Fruit fly (Drosophila melanogaster) whole organism, embryonic: ENCODE data around the gene CG32095.

Experiments
- Atf-2 ChIP-seq: fragments of 200-800 bp; sonication (Bioruptor generic); optimal IDR thresholded peaks from 2 replicates; lab custom pipeline; 2016; ENCODE audit warnings: missing biosample characterization, missing genetic modification characterization
- B-H2 ChIP-seq: fragments of 200-800 bp; sonication (Bioruptor generic); optimal IDR thresholded peaks from 2 replicates; lab custom pipeline; 2018; ENCODE audit warnings: missing biosample characterization, mild to moderate bottlenecking, missing genetic modification characterization
- CG11504 ChIP-seq: fragments of 200-800 bp; sonication (Bioruptor generic); optimal IDR thresholded peaks from 3 replicates; lab custom pipeline; 2019; ENCODE audit warnings: missing biosample characterization, mild to moderate bottlenecking, missing genetic modification characterization, moderate library complexity
- CG13424 ChIP-seq: fragments of 200-800 bp; sonication (Bioruptor generic); optimal IDR thresholded peaks from 2 replicates; lab custom pipeline; 2019; ENCODE audit warnings: missing biosample characterization, mild to moderate bottlenecking, missing genetic modification characterization, moderate library complexity
- CG15479 ChIP-seq: fragments of 200-800 bp; sonication (Bioruptor generic); optimal IDR thresholded peaks from 3 replicates; lab custom pipeline; 2019; ENCODE audit warnings: missing biosample characterization, mild to moderate bottlenecking, missing genetic modification characterization, moderate library complexity
- CG17186 ChIP-seq: fragments of 200-800 bp; sonication (Bioruptor generic); optimal IDR thresholded peaks from 3 replicates; lab custom pipeline; 2017; ENCODE audit warnings: missing biosample characterization, missing genetic modification reagents, missing genetic modification characterization
- CG17359 ChIP-seq: fragments of 200-800 bp; sonication (Bioruptor generic); optimal IDR thresholded peaks from 3 replicates; lab custom pipeline; 2018; ENCODE audit warnings: missing biosample characterization, mild to moderate bottlenecking, missing genetic modification characterization, moderate library complexity
- CG2116 ChIP-seq: fragments of 200-800 bp; sonication (Bioruptor generic); optimal IDR thresholded peaks from 3 replicates; lab custom pipeline; 2018; ENCODE audit warnings: missing biosample characterization, mild to moderate bottlenecking, missing genetic modification characterization
- CG2202 ChIP-seq: fragments of 200-800 bp; sonication (Bioruptor generic); optimal IDR thresholded peaks from 2 replicates; lab custom pipeline; 2018; ENCODE audit warnings: missing biosample characterization, mild to moderate bottlenecking, missing genetic modification characterization
- CG30403 ChIP-seq: fragments of 200-800 bp; sonication (Bioruptor generic); optimal IDR thresholded peaks from 3 replicates; lab custom pipeline; 2016; ENCODE audit warnings: missing biosample characterization, missing genetic modification characterization
- CG3847 ChIP-seq: fragments of 200-800 bp; sonication (Bioruptor generic); IDR thresholded peaks from 2 replicates; pipeline ENCODE4 v1.3.6; 2022; ENCODE audit warnings: missing biosample characterization, missing genetic modification characterization
- CG4404 ChIP-seq: fragments of 200-800 bp; sonication (Bioruptor generic); IDR thresholded peaks from 2 replicates; pipeline ENCODE4 v1.3.6; 2022; ENCODE audit warnings: missing biosample characterization, missing genetic modification characterization
- CG8281 ChIP-seq: fragments of 200-800 bp; sonication (Bioruptor generic); optimal IDR thresholded peaks from 2 replicates; lab custom pipeline; 2018; ENCODE audit warnings: missing biosample characterization, mild to moderate bottlenecking, missing genetic modification characterization, moderate library complexity
- CG9932 ChIP-seq: fragments of 200-800 bp; sonication (Bioruptor generic); IDR thresholded peaks from 2 replicates; pipeline ENCODE4 v1.3.6; 2022; ENCODE audit warnings: missing biosample characterization, missing genetic modification characterization
- CkIIα-i1 ChIP-seq: fragments of 200-800 bp; sonication (Bioruptor generic); IDR thresholded peaks from 2 replicates; pipeline ENCODE4 v1.3.6; 2022; ENCODE audit warnings: missing biosample characterization, missing genetic modification characterization
- Dp ChIP-seq: fragments of 200-800 bp; sonication (Bioruptor generic); optimal IDR thresholded peaks from 2 replicates; lab custom pipeline; 2018; ENCODE audit warnings: missing biosample characterization, mild to moderate bottlenecking, missing genetic modification characterization, moderate library complexity
- ERR ChIP-seq: fragments of 200-800 bp; sonication (Bioruptor generic); optimal IDR thresholded peaks from 2 replicates; lab custom pipeline; 2016; ENCODE audit warnings: missing biosample characterization, missing genetic modification characterization
- Eip74EF ChIP-seq, 2 experiments: fragments of 200-800 bp in 1 of 2; fragments of >200 bp in 1 of 2; sonication (Bioruptor generic) in 1 of 2; optimal IDR thresholded peaks; 2 replicates each; lab custom pipeline; 2017 to 2019; ENCODE audit warnings: missing biosample characterization in 2 of 2, missing genetic modification characterization in 2 of 2, mild to moderate bottlenecking in 1 of 2, moderate library complexity in 1 of 2
- Fer3 ChIP-seq: fragments of 200-800 bp; sonication (Bioruptor generic); optimal IDR thresholded peaks from 2 replicates; lab custom pipeline; 2018; ENCODE audit warnings: missing biosample characterization, mild to moderate bottlenecking, missing genetic modification characterization, moderate library complexity
- HLH54F ChIP-seq: fragments of 200-800 bp; sonication (Bioruptor generic); optimal IDR thresholded peaks from 3 replicates; lab custom pipeline; 2016; ENCODE audit warnings: missing biosample characterization, missing genetic modification characterization
- HLHmδ ChIP-seq: fragments of 200-800 bp; sonication (Bioruptor generic); optimal IDR thresholded peaks from 2 replicates; lab custom pipeline; 2018; ENCODE audit warnings: missing biosample characterization, mild to moderate bottlenecking, missing genetic modification characterization, moderate library complexity
- HmgD ChIP-seq: fragments of 200-800 bp; sonication (Bioruptor generic); optimal IDR thresholded peaks from 3 replicates; lab custom pipeline; 2016; ENCODE audit warnings: missing biosample characterization, missing genetic modification characterization
- MESR4 ChIP-seq: fragments of 200-800 bp; sonication (Bioruptor generic); optimal IDR thresholded peaks from 2 replicates; lab custom pipeline; 2018; ENCODE audit warnings: missing biosample characterization, mild to moderate bottlenecking, missing genetic modification characterization, moderate library complexity
- Med ChIP-seq: fragments of 200-800 bp; sonication (Bioruptor generic); peaks from one replicate; lab custom pipeline; 2016; ENCODE audit warnings: missing biosample characterization, missing genetic modification characterization, mild to moderate bottlenecking, inconsistent platforms, moderate library complexity
- Meics ChIP-seq: fragments of 200-800 bp; sonication (Bioruptor generic); optimal IDR thresholded peaks from 2 replicates; lab custom pipeline; 2017; ENCODE audit warnings: missing biosample characterization, mild to moderate bottlenecking, missing genetic modification characterization
- Neu2 ChIP-seq: fragments of 200-800 bp; sonication (Bioruptor generic); optimal IDR thresholded peaks from 3 replicates; lab custom pipeline; 2016; ENCODE audit warnings: missing biosample characterization, missing genetic modification characterization, borderline replicate concordance
- Tbp ChIP-seq: fragments of >200 bp; optimal IDR thresholded peaks from 2 replicates; lab custom pipeline; 2018; ENCODE audit warnings: missing biosample characterization, missing genetic modification characterization
- Usf ChIP-seq: fragments of 200-800 bp; sonication (Bioruptor generic); optimal IDR thresholded peaks from 2 replicates; lab custom pipeline; 2017; ENCODE audit warnings: missing genotype, missing biosample characterization, missing genetic modification characterization
- ac ChIP-seq: fragments of 200-800 bp; sonication (Bioruptor generic); optimal IDR thresholded peaks from 3 replicates; lab custom pipeline; 2017; ENCODE audit warnings: missing biosample characterization, mild to moderate bottlenecking, missing genetic modification characterization
- dimm ChIP-seq: fragments of 200-800 bp; sonication (Bioruptor generic); IDR thresholded peaks from 2 replicates; pipeline ENCODE4 v1.3.6; 2022; ENCODE audit warnings: missing biosample characterization, missing genetic modification characterization
- dmrt11E ChIP-seq: fragments of 200-800 bp; sonication (Bioruptor generic); optimal IDR thresholded peaks from 3 replicates; lab custom pipeline; 2018; ENCODE audit warnings: missing biosample characterization, mild to moderate bottlenecking, missing genetic modification characterization, moderate library complexity
- dmrt99B ChIP-seq: fragments of 200-800 bp; sonication (Bioruptor generic); optimal IDR thresholded peaks from 2 replicates; lab custom pipeline; 2018; ENCODE audit warnings: missing biosample characterization, mild to moderate bottlenecking, missing genetic modification characterization, moderate library complexity
- emc ChIP-seq: fragments of 200-800 bp; sonication (Bioruptor generic); optimal IDR thresholded peaks from 2 replicates; lab custom pipeline; 2016; ENCODE audit warnings: missing biosample characterization, missing genetic modification characterization
- fd96Cb ChIP-seq: fragments of 200-800 bp; sonication (Bioruptor generic); optimal IDR thresholded peaks from 2 replicates; lab custom pipeline; 2018; ENCODE audit warnings: missing biosample characterization, mild to moderate bottlenecking, missing genetic modification characterization, moderate library complexity
- ftz-f1 ChIP-seq: fragments of 200-800 bp; sonication (Bioruptor generic); optimal IDR thresholded peaks from 2 replicates; lab custom pipeline; 2016; ENCODE audit warnings: missing biosample characterization, missing genetic modification characterization
- hkb ChIP-seq, 2 experiments: fragments of 200-800 bp in 1 of 2; fragments of >200 bp in 1 of 2; sonication (Bioruptor generic) in 1 of 2; IDR thresholded peaks in 1 of 2; optimal IDR thresholded peaks in 1 of 2; 2 replicates each; pipeline versions ENCODE4 v1.3.6 to Lab custom; 2017 to 2022; ENCODE audit warnings: missing biosample characterization in 1 of 2, missing genetic modification characterization in 1 of 2
- lola ChIP-seq, 3 experiments: fragments of >200 bp in 2 of 3; fragments of 200-800 bp in 1 of 3; sonication (Bioruptor generic) in 1 of 3; optimal IDR thresholded peaks; 2 replicates each; lab custom pipeline; 2017 to 2019; ENCODE audit warnings: missing biosample characterization in 3 of 3, missing genetic modification characterization in 3 of 3, mild to moderate bottlenecking in 1 of 3, moderate library complexity in 1 of 3
- maf-S ChIP-seq: fragments of 200-800 bp; sonication (Bioruptor generic); optimal IDR thresholded peaks from 2 replicates; lab custom pipeline; 2016; ENCODE audit warnings: missing biosample characterization, missing genetic modification characterization
- onecut ChIP-seq: fragments of 200-800 bp; sonication (Bioruptor generic); IDR thresholded peaks from 2 replicates; pipeline ENCODE4 v1.3.6; 2022; ENCODE audit warnings: missing biosample characterization, missing genetic modification characterization
- peb ChIP-seq: fragments of 200-800 bp; sonication (Bioruptor generic); IDR thresholded peaks from 2 replicates; pipeline ENCODE4 v1.3.6; 2022; ENCODE audit warnings: missing biosample characterization, missing genetic modification characterization
- slou ChIP-seq: fragments of 200-800 bp; sonication (Bioruptor generic); optimal IDR thresholded peaks from 3 replicates; lab custom pipeline; 2016; ENCODE audit warnings: missing biosample characterization, missing genetic modification characterization
- stwl ChIP-seq: fragments of 200-800 bp; sonication (Bioruptor generic); optimal IDR thresholded peaks from 3 replicates; lab custom pipeline; 2018; ENCODE audit warnings: missing biosample characterization, mild to moderate bottlenecking, missing genetic modification characterization, moderate library complexity
- sug ChIP-seq: fragments of 200-800 bp; optimal IDR thresholded peaks from 2 replicates; lab custom pipeline; 2019; ENCODE audit warnings: missing biosample characterization, mild to moderate bottlenecking, missing genetic modification characterization, moderate library complexity
- toy ChIP-seq: fragments of 200-800 bp; sonication (Bioruptor generic); IDR thresholded peaks from 2 replicates; pipeline ENCODE4 v1.3.6; 2022; ENCODE audit warnings: missing biosample characterization, missing genetic modification characterization
- vnd ChIP-seq: fragments of 200-800 bp; sonication (Bioruptor generic); IDR thresholded peaks from 3 replicates; pipeline ENCODE4 v1.3.6; 2022; ENCODE audit warnings: missing biosample characterization, missing genetic modification characterization; ENCODE audit not compliant: partially characterized antibody
- wdn ChIP-seq: fragments of 200-800 bp; sonication (Bioruptor generic); IDR thresholded peaks from 2 replicates; pipeline ENCODE4 v1.3.6; 2022; ENCODE audit warnings: missing biosample characterization, missing genetic modification characterization
- zfh1 ChIP-seq: fragments of 200-800 bp; sonication (Bioruptor generic); IDR thresholded peaks from 3 replicates; pipeline ENCODE4 v1.3.6; 2022; ENCODE audit warnings: missing biosample characterization, missing genetic modification characterization

CG32095 gene

DNA sequence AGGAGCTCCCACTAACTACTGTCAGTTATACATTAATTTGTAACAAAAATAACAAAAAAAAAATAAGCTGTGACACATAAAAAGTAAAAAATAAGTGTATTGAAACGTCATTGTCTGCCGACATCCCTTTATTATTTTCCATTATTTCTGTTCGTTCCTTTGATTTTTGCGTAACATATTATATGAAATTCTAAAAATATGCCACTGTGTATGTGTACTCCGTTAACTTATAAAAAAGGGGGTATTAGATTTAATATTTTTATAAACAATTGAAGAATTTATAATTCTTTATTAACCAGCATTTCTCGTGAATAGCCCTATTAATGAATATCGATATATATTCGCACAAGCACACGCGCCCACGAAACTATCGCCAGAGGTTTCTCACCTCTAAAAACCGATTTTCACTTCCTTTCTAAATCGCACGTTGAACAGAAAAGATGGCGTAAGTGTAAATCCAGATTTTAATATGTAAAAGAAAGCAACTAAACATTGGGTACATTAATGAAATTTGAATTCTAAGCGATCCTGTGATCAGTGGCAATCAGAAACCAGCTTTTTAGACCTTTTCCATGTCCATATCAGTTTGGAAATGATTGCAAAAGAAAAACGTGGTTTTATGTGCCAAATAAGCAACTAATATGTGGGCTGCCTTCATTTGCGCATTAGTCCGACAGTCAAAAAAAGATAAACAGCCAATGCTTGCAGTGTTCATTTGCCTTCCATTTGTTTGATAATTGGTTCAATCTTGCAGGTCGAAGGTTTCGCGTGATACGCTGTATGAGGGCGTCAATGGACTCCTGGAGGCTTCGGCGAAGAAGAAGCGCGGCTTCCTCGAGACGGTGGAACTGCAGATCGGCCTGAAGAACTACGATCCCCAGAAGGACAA is 2.8 kb downstream of the CG32095 start, which contains the start of gene RpL10Ab (continued):
- TF ChIP-seq dmrt11E (tag; lab: Kevin White, UChicago) (peak; percentile 25), Atf-2 (peak; percentile 10), vnd (GFP tag; lab: Robert Waterston, UW) (peak; percentile 74), Usf (GFP tag; lab: Kevin White, UChicago) (peak; percentile 48), CG9932 (GFP tag; lab: Robert Waterston, UW) (peak; percentile 75), lola (GFP tag; optimal IDR thresholded peaks at IDR 0.05; lab: Kevin White, UChicago) (peak in 1 of 3 experiments; percentile 70), ftz-f1 (no peak), Neu2 (peak; percentile 95), CkIIα-i1 (0 out of 2 replicates have a peak, but pooled peaks have one; percentile 15), HmgD (GFP tag; lab: Kevin White, UChicago) (no peak), stwl (peak; percentile 5), Dp (GFP tag; lab: Kevin White, UChicago) (no peak), maf-S (GFP tag; lab: Kevin White, UChicago) (peak; percentile 46), dmrt99B (tag; lab: Kevin White, UChicago) (peak; percentile 70), Eip74EF (GFP tag; optimal IDR thresholded peaks at IDR 0.05; lab: Kevin White, UChicago) (no peak), HLH54F (GFP tag; lab: Kevin White, UChicago) (peak; percentile 32), CG3847 (peak; percentile 45), Tbp (GFP tag; lab: Kevin White, UChicago) (no peak), CG15479 (no peak), emc (GFP tag; lab: Kevin White, UChicago) (peak; percentile 6), fd96Cb (tag; lab: Kevin White, UChicago) (peak; percentile 26), MESR4 (GFP tag; lab: Kevin White, UChicago) (peak; percentile 99), CG17186 (peak; percentile 45), Med (GFP tag; lab: Kevin White, UChicago) (peak; percentile 96), onecut (peak; percentile 77), CG11504 (tag; lab: Kevin White, UChicago) (peak; percentile 83), CG30403 (GFP tag; lab: Kevin White, UChicago) (peak; percentile 83), Fer3 (tag; lab: Kevin White, UChicago) (peak; percentile 70), CG2116 (GFP tag; lab: Kevin White, UChicago) (peak; percentile 40), CG8281 (tag; lab: Kevin White, UChicago) (no peak), hkb (optimal IDR thresholded peaks at IDR 0.05; lab: Kevin White, UChicago) (no peak), hkb (GFP tag; IDR thresholded peaks at IDR 0.05; lab: Robert Waterston, UW) (no peak), ERR (GFP tag; lab: Kevin White, UChicago) (no peak), toy (peak; percentile 21; the same call in 1 of the 2 replicates), B-H2 (GFP tag; lab: Kevin White, UChicago) (peak; percentile 84), Meics (GFP tag; lab: Kevin White, UChicago) (peak; percentile 67), ac (no peak), dimm (GFP tag; lab: Robert Waterston, UW) (0 out of 2 replicates have a peak, but pooled peaks have one; percentile 9), sug (peak; percentile 33), zfh1 (peak; percentile 42; the same call in 2 of the 3 replicates), wdn (peak; percentile 69), slou (GFP tag; lab: Kevin White, UChicago) (peak; percentile 34), peb (GFP tag; lab: Robert Waterston, UW) (no peak), CG17359 (tag; lab: Kevin White, UChicago) (peak; percentile 31), HLHmδ (GFP tag; lab: Kevin White, UChicago) (peak; percentile 64), CG4404 (GFP tag; lab: Robert Waterston, UW) (peak; percentile 80), CG2202 (tag; lab: Kevin White, UChicago) (no peak), CG13424 (peak; percentile 61)
